Fruit fly (Drosophila melanogaster) whole organism, adult: Measurements from ENCODE around the gene glec.
A peak's percentile ranks its signal among the peaks of the same experiment; 100 is the strongest.

Experiments used
- CG11617 ChIP-seq: fragments of 200-800 bp; sonication (Bioruptor generic); optimal IDR thresholded peaks from 2 replicates; lab custom pipeline; 2017; ENCODE audit warnings: mild to moderate bottlenecking, missing biosample characterization, missing genetic modification reagents, missing genetic modification characterization
- CG14711 ChIP-seq: fragments of 200-800 bp; sonication (Bioruptor generic); optimal IDR thresholded peaks from 2 replicates; lab custom pipeline; 2018; ENCODE audit warnings: missing biosample characterization, mild to moderate bottlenecking, missing genetic modification characterization, moderate library complexity
- CG5204 ChIP-seq: fragments of 200-800 bp; sonication (Bioruptor generic); optimal IDR thresholded peaks from 2 replicates; lab custom pipeline; 2016; ENCODE audit warnings: missing biosample characterization, missing genetic modification characterization
- CG7045 ChIP-seq: fragments of 200-800 bp; sonication (Bioruptor generic); optimal IDR thresholded peaks from 2 replicates; lab custom pipeline; 2017; ENCODE audit warnings: missing biosample characterization, mild to moderate bottlenecking, missing genetic modification characterization
- Crg-1 ChIP-seq: fragments of 200-800 bp; sonication (Bioruptor generic); optimal IDR thresholded peaks from 2 replicates; lab custom pipeline; 2016; ENCODE audit warnings: missing biosample characterization, missing genetic modification characterization
- Mnt ChIP-seq: fragments of 200-800 bp; sonication (Bioruptor generic); optimal IDR thresholded peaks from 2 replicates; lab custom pipeline; 2016; ENCODE audit warnings: missing biosample characterization, mild to moderate bottlenecking, missing genetic modification characterization
- cic ChIP-seq: fragments of 200-800 bp; sonication (Bioruptor generic); optimal IDR thresholded peaks from 2 replicates; lab custom pipeline; 2017; ENCODE audit warnings: missing biosample characterization, mild to moderate bottlenecking, missing genetic modification characterization, moderate library complexity
- cnc ChIP-seq, 2 experiments: fragments of >200 bp; optimal IDR thresholded peaks; 2 replicates each; lab custom pipeline; 2017
- kay ChIP-seq: fragments of 200-800 bp; sonication (Bioruptor generic); peaks from one replicate; lab custom pipeline; 2016; ENCODE audit warnings: missing biosample characterization, missing genetic modification characterization, borderline replicate concordance
- ovo ChIP-seq: fragments of 200-800 bp; sonication (Bioruptor generic); optimal IDR thresholded peaks from 2 replicates; lab custom pipeline; 2016; ENCODE audit warnings: missing biosample characterization, missing genetic modification characterization

dm6 chr3R:21897565-21897964 lies 41.5 kb upstream of the glec start:
- TF ChIP-seq kay (GFP tag; lab: Kevin White, UChicago), result no peak
- no peak for TF ChIP-seq cic
- TF ChIP-seq CG14711 (tag; lab: Kevin White, UChicago), result peak; percentile 44
- no peak for TF ChIP-seq Crg-1 (GFP tag; lab: Kevin White, UChicago)
- no peak for TF ChIP-seq CG7045 (GFP tag; lab: Kevin White, UChicago)
- TF ChIP-seq cnc (optimal IDR thresholded peaks at IDR 0.05; lab: Kevin White, UChicago), result no peak
- no peak for TF ChIP-seq CG11617 (GFP tag; lab: Kevin White, UChicago)
- TF ChIP-seq CG5204, result no peak
- no peak for TF ChIP-seq ovo (GFP tag; lab: Kevin White, UChicago)
- no peak for TF ChIP-seq Mnt (GFP tag; lab: Kevin White, UChicago)
